Worm (Caenorhabditis elegans) whole organism, young adult: ENCODE results near the gene W10G6.1.

Experiments used
- B0035.1 ChIP-seq: sonication (generic microtip); optimal IDR thresholded peaks from 2 replicates; lab custom pipeline; 2016; ENCODE audit warnings: missing genetic modification characterization, mild to moderate bottlenecking, missing compliant biosample characterization, missing genotype, missing genetic modification reagents
- B0261.1 ChIP-seq: sonication (generic microtip); optimal IDR thresholded peaks from 2 replicates; lab custom pipeline; 2016; ENCODE audit warnings: mild to moderate bottlenecking, missing genetic modification characterization, moderate library complexity, missing compliant biosample characterization
- D2030.7 ChIP-seq: fragments of 200-800 bp; sonication (Bioruptor generic); IDR thresholded peaks from 2 replicates; pipeline ENCODE4 v1.3.6; 2022; ENCODE audit warnings: missing genetic modification reagents, missing genetic modification characterization, missing compliant biosample characterization
- F10E7.11 ChIP-seq: sonication (generic microtip); optimal IDR thresholded peaks from 2 replicates; lab custom pipeline; 2017; ENCODE audit warnings: mild to moderate bottlenecking, missing genetic modification characterization, moderate library complexity, missing compliant biosample characterization
- F23B12.7 ChIP-seq: sonication (generic microtip); optimal IDR thresholded peaks from 2 replicates; lab custom pipeline; 2017; ENCODE audit warnings: missing genetic modification characterization, mild to moderate bottlenecking, missing compliant biosample characterization, antibody characterized with exemption, moderate library complexity; ENCODE audit not compliant: insufficient read depth
- F49E8.2 ChIP-seq: sonication (generic microtip); optimal IDR thresholded peaks from 3 replicates; lab custom pipeline; 2017; ENCODE audit warnings: missing genetic modification characterization, mild to moderate bottlenecking, missing compliant biosample characterization, antibody characterized with exemption, moderate library complexity; ENCODE audit not compliant: insufficient read depth
- K11D2.4 ChIP-seq: fragments of 200-800 bp; sonication (Bioruptor generic); IDR thresholded peaks from 2 replicates; pipeline ENCODE4 v1.3.6; 2022; ENCODE audit warnings: missing genetic modification reagents, missing genetic modification characterization, missing compliant biosample characterization
- T26A5.8 ChIP-seq: sonication (generic microtip); optimal IDR thresholded peaks from 2 replicates; lab custom pipeline; 2016; ENCODE audit warnings: missing genetic modification characterization, missing compliant biosample characterization
- Y53F4B.3 ChIP-seq: fragments of 200-800 bp; sonication (Bioruptor generic); IDR thresholded peaks from 2 replicates; pipeline ENCODE4 v1.3.6; 2022; ENCODE audit warnings: missing genetic modification reagents, missing genetic modification characterization, missing compliant biosample characterization
- Y56A3A.18 ChIP-seq: fragments of 200-800 bp; sonication (Bioruptor generic); IDR thresholded peaks from 2 replicates; pipeline ENCODE4 v1.3.6; 2022; ENCODE audit warnings: missing genetic modification reagents, missing genetic modification characterization, missing compliant biosample characterization
- ZK185.1 ChIP-seq: sonication (generic microtip); optimal IDR thresholded peaks from 2 replicates; lab custom pipeline; 2016; ENCODE audit warnings: mild to moderate bottlenecking, missing genetic modification characterization, missing compliant biosample characterization; ENCODE audit not compliant: poor library complexity, severe bottlenecking
- aptf-2 ChIP-seq: fragments of 200-800 bp; sonication (Bioruptor generic); conservative IDR thresholded peaks from 2 replicates; pipeline ENCODE4 v1.3.6; 2022; ENCODE audit warnings: missing genetic modification reagents, missing genetic modification characterization, missing compliant biosample characterization
- aptf-3 ChIP-seq: fragments of 200-800 bp; sonication (Bioruptor generic); IDR thresholded peaks from 2 replicates; pipeline ENCODE4 v1.3.6; 2022; ENCODE audit warnings: missing genetic modification characterization, missing compliant biosample characterization
- atf-7 ChIP-seq: sonication (generic microtip); optimal IDR thresholded peaks from 2 replicates; lab custom pipeline; 2017; ENCODE audit warnings: mild to moderate bottlenecking, missing genetic modification characterization, missing compliant biosample characterization
- ccch-3 ChIP-seq: fragments of 200-800 bp; sonication (Bioruptor generic); optimal IDR thresholded peaks from 2 replicates; lab custom pipeline; 2018; ENCODE audit warnings: mild to moderate bottlenecking, missing genetic modification characterization, missing compliant biosample characterization
- cebp-1 ChIP-seq, 2 experiments: fragments of 200-800 bp in 1 of 2; sonication (Bioruptor generic) in 1 of 2; sonication (generic microtip) in 1 of 2; IDR thresholded peaks in 1 of 2; optimal IDR thresholded peaks in 1 of 2; 2 replicates each; pipeline versions ENCODE4 v1.3.6 to Lab custom; 2017 to 2022; ENCODE audit warnings: missing compliant biosample characterization in 2 of 2, missing genetic modification characterization in 2 of 2, mild to moderate bottlenecking in 1 of 2, missing genetic modification reagents in 1 of 2, moderate library complexity in 1 of 2
- ceh-58 ChIP-seq: fragments of 200-800 bp; sonication (Bioruptor generic); IDR thresholded peaks from 2 replicates; pipeline ENCODE4 v1.3.6; 2022; ENCODE audit warnings: missing genetic modification characterization, missing compliant biosample characterization
- efl-1 ChIP-seq: fragments of 150-350 bp; optimal IDR thresholded peaks from 2 replicates; lab custom pipeline; 2014; ENCODE audit warnings: missing biosample characterization, missing genetic modification reagents, missing genetic modification characterization
- egrh-3 ChIP-seq: fragments of 200-800 bp; sonication (Bioruptor generic); IDR thresholded peaks from 2 replicates; pipeline ENCODE4 v1.3.6; 2022; ENCODE audit warnings: missing genetic modification reagents, missing genetic modification characterization, missing compliant biosample characterization
- gei-17 ChIP-seq: fragments of 200-800 bp; sonication (Bioruptor generic); optimal IDR thresholded peaks from 2 replicates; lab custom pipeline; 2018; ENCODE audit warnings: mild to moderate bottlenecking, missing genetic modification characterization, missing compliant biosample characterization
- hlh-12 ChIP-seq: sonication (generic microtip); optimal IDR thresholded peaks from 2 replicates; lab custom pipeline; 2016; ENCODE audit warnings: missing genetic modification characterization, missing compliant biosample characterization
- hmg-1.2 ChIP-seq: fragments of 200-800 bp; sonication (Bioruptor generic); IDR thresholded peaks from 2 replicates; pipeline ENCODE4 v1.3.6; 2022; ENCODE audit warnings: missing genetic modification reagents, missing genetic modification characterization, missing compliant biosample characterization
- hmg-20 ChIP-seq: fragments of 200-800 bp; sonication (Bioruptor generic); IDR thresholded peaks from 2 replicates; pipeline ENCODE4 v1.3.6; 2022; ENCODE audit warnings: missing genetic modification reagents, missing genetic modification characterization, missing compliant biosample characterization
- lag-1 ChIP-seq: fragments of 200-800 bp; sonication (Bioruptor generic); IDR thresholded peaks from 2 replicates; pipeline ENCODE4 v1.3.6; 2022; ENCODE audit warnings: missing genetic modification reagents, missing genetic modification characterization, missing compliant biosample characterization
- lin-26 ChIP-seq: fragments of 200-800 bp; sonication (Bioruptor generic); IDR thresholded peaks from 2 replicates; pipeline ENCODE4 v1.3.6; 2022; ENCODE audit warnings: missing genetic modification reagents, missing genetic modification characterization, missing compliant biosample characterization
- lin-54 ChIP-seq: fragments of 200-800 bp; sonication (Bioruptor generic); optimal IDR thresholded peaks from 2 replicates; lab custom pipeline; 2018; ENCODE audit warnings: mild to moderate bottlenecking, missing genetic modification characterization, missing compliant biosample characterization
- lir-1 ChIP-seq: fragments of 200-800 bp; sonication (Bioruptor generic); conservative IDR thresholded peaks from 2 replicates; pipeline ENCODE4 v1.3.6; 2022; ENCODE audit warnings: missing genetic modification reagents, missing genetic modification characterization, missing compliant biosample characterization
- lsl-1 ChIP-seq: fragments of 200-800 bp; sonication (Bioruptor generic); optimal IDR thresholded peaks from 2 replicates; lab custom pipeline; 2018; ENCODE audit warnings: mild to moderate bottlenecking, missing genetic modification characterization, moderate library complexity, missing compliant biosample characterization
- lsy-27 ChIP-seq: sonication (generic microtip); optimal IDR thresholded peaks from 2 replicates; lab custom pipeline; 2017; ENCODE audit warnings: missing genetic modification characterization, mild to moderate bottlenecking, missing compliant biosample characterization, antibody characterized with exemption, missing genotype, borderline replicate concordance; ENCODE audit not compliant: insufficient read depth
- madf-3 ChIP-seq: fragments of 200-800 bp; sonication (Bioruptor generic); IDR thresholded peaks from 2 replicates; pipeline ENCODE4 v1.3.6; 2022; ENCODE audit warnings: missing genetic modification reagents, missing genetic modification characterization, missing compliant biosample characterization
- madf-8 ChIP-seq: fragments of 200-800 bp; sonication (Bioruptor generic); conservative IDR thresholded peaks from 2 replicates; pipeline ENCODE4 v1.3.6; 2022; ENCODE audit warnings: missing genetic modification reagents, missing genetic modification characterization, missing compliant biosample characterization
- mcd-1 ChIP-seq: fragments of 200-800 bp; sonication (Bioruptor generic); IDR thresholded peaks from 2 replicates; pipeline ENCODE4 v1.3.6; 2022; ENCODE audit warnings: missing genetic modification reagents, missing genetic modification characterization, missing compliant biosample characterization
- mes-4 ChIP-seq: sonication (generic microtip); optimal IDR thresholded peaks from 2 replicates; lab custom pipeline; 2016; ENCODE audit warnings: missing genotype, missing genetic modification characterization, missing compliant biosample characterization
- snpc-1.3 ChIP-seq: sonication (generic microtip); optimal IDR thresholded peaks from 2 replicates; lab custom pipeline; 2017; ENCODE audit warnings: missing genetic modification characterization, mild to moderate bottlenecking, missing compliant biosample characterization, antibody characterized with exemption, moderate library complexity, missing genotype, missing genetic modification reagents; ENCODE audit not compliant: insufficient read depth
- tbp1 ChIP-seq: fragments of 200-800 bp; sonication (Bioruptor generic); optimal IDR thresholded peaks from 2 replicates; lab custom pipeline; 2018; ENCODE audit warnings: mild to moderate bottlenecking, missing genetic modification characterization, missing compliant biosample characterization
- unc-62 ChIP-seq: fragments of 150-350 bp; optimal IDR thresholded peaks from 2 replicates; lab custom pipeline; 2014; ENCODE audit warnings: missing biosample characterization, missing genetic modification reagents, missing genetic modification characterization
- ztf-18 ChIP-seq: sonication (generic microtip); optimal IDR thresholded peaks from 2 replicates; lab custom pipeline; 2016; ENCODE audit warnings: missing genotype, mild to moderate bottlenecking, missing genetic modification characterization, missing compliant biosample characterization
- ztf-22 ChIP-seq: fragments of 200-800 bp; sonication (Bioruptor generic); optimal IDR thresholded peaks from 2 replicates; lab custom pipeline; 2018; ENCODE audit warnings: mild to moderate bottlenecking, missing genetic modification characterization, moderate library complexity, missing compliant biosample characterization
- ztf-25 ChIP-seq: fragments of 200-800 bp; sonication (Bioruptor generic); IDR thresholded peaks from 2 replicates; pipeline ENCODE4 v1.3.6; 2022; ENCODE audit warnings: missing genetic modification reagents, missing genetic modification characterization, missing compliant biosample characterization
- ztf-3 ChIP-seq: fragments of 200-800 bp; sonication (Bioruptor generic); optimal IDR thresholded peaks from 2 replicates; lab custom pipeline; 2018; ENCODE audit warnings: mild to moderate bottlenecking, missing genetic modification characterization, missing compliant biosample characterization

W10G6.1 gene

DNA sequence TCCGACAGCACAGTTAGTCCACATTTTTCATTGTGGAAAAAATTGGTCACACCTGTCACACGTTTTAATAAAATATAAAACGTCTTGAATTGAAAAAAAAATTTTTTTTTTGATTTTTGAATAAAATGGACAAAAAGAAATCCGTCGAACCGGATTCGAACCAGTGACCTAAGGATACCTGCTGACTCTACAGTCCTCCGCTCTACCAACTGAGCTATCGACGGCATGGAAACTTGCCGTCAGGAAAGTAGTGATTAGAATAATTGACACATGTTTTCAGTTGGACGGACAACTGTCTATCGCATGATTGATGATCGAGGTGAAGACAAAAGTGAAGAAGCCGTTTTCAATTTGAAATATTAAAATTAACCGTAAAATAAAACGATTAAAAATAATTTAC, 36.9 kb upstream of the W10G6.1 start (continued):
- TF ChIP-seq F10E7.11 (tag; lab: Kevin White, UChicago) = no peak
- TF ChIP-seq B0035.1 (tag; lab: Kevin White, UChicago) = no peak
- no peak for TF ChIP-seq ceh-58
- no peak for TF ChIP-seq lin-54
- TF ChIP-seq ztf-3 (GFP tag; lab: Kevin White, UChicago) = no peak
- peak; percentile 43 for TF ChIP-seq snpc-1.3 (tag; lab: Kevin White, UChicago)
- TF ChIP-seq mcd-1 (GFP tag; lab: Robert Waterston, UW) = no peak
- TF ChIP-seq efl-1 (GFP tag; lab: Kevin White, UChicago) = no peak
- TF ChIP-seq atf-7 = no peak
- TF ChIP-seq aptf-3 (GFP tag; lab: Robert Waterston, UW) = no peak
- TF ChIP-seq lin-26 (GFP tag; lab: Robert Waterston, UW) = peak; percentile 63; the same call in 1 of the 2 replicates
- TF ChIP-seq F49E8.2 = no peak
- TF ChIP-seq K11D2.4 (GFP tag; lab: Robert Waterston, UW) = no peak
- no peak for TF ChIP-seq lsy-27 (tag; lab: Kevin White, UChicago)
- no peak for TF ChIP-seq hlh-12 (tag; lab: Kevin White, UChicago)
- TF ChIP-seq ZK185.1 (tag; lab: Kevin White, UChicago) = no peak
- TF ChIP-seq madf-3 = no peak
- TF ChIP-seq ccch-3 = no peak
- TF ChIP-seq gei-17 = no peak
- TF ChIP-seq hmg-20 (GFP tag; lab: Robert Waterston, UW) = no peak
- no peak for TF ChIP-seq T26A5.8 (tag; lab: Kevin White, UChicago)
- no peak for TF ChIP-seq ztf-18
- no peak for TF ChIP-seq lag-1
- TF ChIP-seq B0261.1 (tag; lab: Kevin White, UChicago) = peak; percentile 60
- TF ChIP-seq lsl-1 = no peak
- no peak for TF ChIP-seq mes-4 (tag; lab: Kevin White, UChicago)
- TF ChIP-seq lir-1 (GFP tag; lab: Robert Waterston, UW) = no peak
- no peak for TF ChIP-seq egrh-3 (GFP tag; lab: Robert Waterston, UW)
- no peak for TF ChIP-seq cebp-1 (GFP tag; IDR thresholded peaks at IDR 0.05; lab: Robert Waterston, UW)
- TF ChIP-seq cebp-1 (tag; optimal IDR thresholded peaks at IDR 0.05; lab: Kevin White, UChicago) = no peak
- TF ChIP-seq ztf-25 (GFP tag; lab: Robert Waterston, UW) = 0 out of 2 replicates have a peak, but pooled peaks have one; percentile 18
- peak; percentile 87 for TF ChIP-seq tbp1
- no peak for TF ChIP-seq unc-62 (GFP tag; lab: Kevin White, UChicago)
- TF ChIP-seq Y53F4B.3 (GFP tag; lab: Robert Waterston, UW) = no peak
- no peak for TF ChIP-seq ztf-22 (GFP tag; lab: Kevin White, UChicago)
- no peak for TF ChIP-seq Y56A3A.18 (GFP tag; lab: Robert Waterston, UW)
- TF ChIP-seq hmg-1.2 (GFP tag; lab: Robert Waterston, UW) = peak; percentile 32; the same call in 1 of the 2 replicates
- TF ChIP-seq madf-8 (GFP tag; lab: Robert Waterston, UW) = no peak
- no peak for TF ChIP-seq F23B12.7
- peak; percentile 40; the same call in 1 of the 2 replicates for TF ChIP-seq D2030.7 (GFP tag; lab: Robert Waterston, UW)
- TF ChIP-seq aptf-2 = no peak
